Fruit fly (Drosophila melanogaster) whole organism, embryonic: Measurements from ENCODE around the gene eIF4E6.
A peak's percentile ranks its signal among the peaks of the same experiment; 100 is the strongest.

Experiments
- Ada2b ChIP-seq: fragments of 200-800 bp; sonication (Bioruptor generic); IDR thresholded peaks from 2 replicates; pipeline ENCODE4 v1.3.6; 2022; ENCODE audit warnings: missing biosample characterization, missing genetic modification characterization
- BtbVII ChIP-seq: fragments of 200-800 bp; sonication (Bioruptor generic); optimal IDR thresholded peaks from 3 replicates; lab custom pipeline; 2017; ENCODE audit warnings: missing biosample characterization, mild to moderate bottlenecking, missing genetic modification characterization
- CG10209 ChIP-seq: fragments of 200-800 bp; sonication (Bioruptor generic); optimal IDR thresholded peaks from 3 replicates; lab custom pipeline; 2017; ENCODE audit warnings: missing biosample characterization, mild to moderate bottlenecking, missing genetic modification characterization, missing genetic modification reagents
- CG11723 ChIP-seq: fragments of 200-800 bp; sonication (Bioruptor generic); optimal IDR thresholded peaks from 2 replicates; lab custom pipeline; 2017; ENCODE audit warnings: missing biosample characterization, mild to moderate bottlenecking, missing genetic modification characterization
- CG12155 ChIP-seq: fragments of 200-800 bp; sonication (Bioruptor generic); optimal IDR thresholded peaks from 3 replicates; lab custom pipeline; 2016; ENCODE audit warnings: missing biosample characterization, missing genetic modification characterization
- CG12391 ChIP-seq: fragments of 200-800 bp; sonication (Bioruptor generic); optimal IDR thresholded peaks from 3 replicates; lab custom pipeline; 2018; ENCODE audit warnings: missing biosample characterization, mild to moderate bottlenecking, missing genetic modification characterization, moderate library complexity
- CG14667 ChIP-seq: fragments of 200-800 bp; sonication (Bioruptor generic); IDR thresholded peaks from 2 replicates; pipeline ENCODE4 v1.3.6; 2022; ENCODE audit warnings: missing biosample characterization, missing genetic modification characterization
- CG15073 ChIP-seq: fragments of 200-800 bp; sonication (Bioruptor generic); optimal IDR thresholded peaks from 2 replicates; lab custom pipeline; 2016; ENCODE audit warnings: missing biosample characterization, missing genetic modification characterization
- CG1602 ChIP-seq: fragments of 200-800 bp; sonication (Bioruptor generic); optimal IDR thresholded peaks from 3 replicates; lab custom pipeline; 2016; ENCODE audit warnings: missing biosample characterization, missing genetic modification characterization
- CG17829 ChIP-seq: fragments of 200-800 bp; optimal IDR thresholded peaks from 2 replicates; lab custom pipeline; 2019; ENCODE audit warnings: missing biosample characterization, mild to moderate bottlenecking, missing genetic modification characterization, moderate library complexity
- CG17912 ChIP-seq: fragments of 200-800 bp; sonication (Bioruptor generic); optimal IDR thresholded peaks from 2 replicates; lab custom pipeline; 2018; ENCODE audit warnings: missing biosample characterization, mild to moderate bottlenecking, missing genetic modification characterization
- CG30403 ChIP-seq: fragments of 200-800 bp; sonication (Bioruptor generic); optimal IDR thresholded peaks from 3 replicates; lab custom pipeline; 2016; ENCODE audit warnings: missing biosample characterization, missing genetic modification characterization
- CG3065 ChIP-seq: fragments of 200-800 bp; sonication (Bioruptor generic); optimal IDR thresholded peaks from 2 replicates; lab custom pipeline; 2016; ENCODE audit warnings: missing biosample characterization, missing genetic modification characterization
- CG34376 ChIP-seq: fragments of 200-800 bp; sonication (Bioruptor generic); optimal IDR thresholded peaks from 2 replicates; lab custom pipeline; 2018; ENCODE audit warnings: missing biosample characterization, mild to moderate bottlenecking, missing genetic modification characterization
- CG3726 ChIP-seq: fragments of 200-800 bp; sonication (Bioruptor generic); IDR thresholded peaks from 3 replicates; pipeline ENCODE4, ENCODE4 v1.3.6; 2022; ENCODE audit warnings: missing biosample characterization, missing genetic modification characterization
- CG3838 ChIP-seq: fragments of 200-800 bp; sonication (Bioruptor generic); optimal IDR thresholded peaks from 3 replicates; lab custom pipeline; 2016; ENCODE audit warnings: missing biosample characterization, missing genetic modification characterization
- CG7357 ChIP-seq: fragments of 200-800 bp; sonication (Bioruptor generic); IDR thresholded peaks from 3 replicates; pipeline ENCODE4 v1.3.6; 2022; ENCODE audit warnings: missing biosample characterization, missing genetic modification characterization
- CG7963 ChIP-seq: fragments of 200-800 bp; sonication (Bioruptor generic); IDR thresholded peaks from 3 replicates; pipeline ENCODE4 v1.3.6; 2022; ENCODE audit warnings: missing biosample characterization, missing genetic modification characterization; ENCODE audit not compliant: partially characterized antibody
- CG7987 ChIP-seq: fragments of 200-800 bp; sonication (Bioruptor generic); optimal IDR thresholded peaks from 2 replicates; lab custom pipeline; 2018; ENCODE audit warnings: missing biosample characterization, mild to moderate bottlenecking, missing genetic modification characterization, moderate library complexity
- CG8924 ChIP-seq: fragments of 200-800 bp; optimal IDR thresholded peaks from 3 replicates; lab custom pipeline; 2019; ENCODE audit warnings: missing biosample characterization, mild to moderate bottlenecking, missing genetic modification characterization, moderate library complexity
- Dp ChIP-seq: fragments of 200-800 bp; sonication (Bioruptor generic); optimal IDR thresholded peaks from 2 replicates; lab custom pipeline; 2018; ENCODE audit warnings: missing biosample characterization, mild to moderate bottlenecking, missing genetic modification characterization, moderate library complexity
- HLH54F ChIP-seq: fragments of 200-800 bp; sonication (Bioruptor generic); optimal IDR thresholded peaks from 3 replicates; lab custom pipeline; 2016; ENCODE audit warnings: missing biosample characterization, missing genetic modification characterization
- Myb ChIP-seq: fragments of 200-800 bp; sonication (Bioruptor generic); optimal IDR thresholded peaks from 2 replicates; lab custom pipeline; 2016; ENCODE audit warnings: missing biosample characterization, missing genetic modification characterization
- Nf-YB ChIP-seq: fragments of 200-800 bp; sonication (Bioruptor generic); optimal IDR thresholded peaks from 3 replicates; lab custom pipeline; 2019; ENCODE audit warnings: missing biosample characterization, mild to moderate bottlenecking, missing genetic modification characterization, moderate library complexity
- Nf-YC ChIP-seq: fragments of 200-800 bp; optimal IDR thresholded peaks from 3 replicates; lab custom pipeline; 2019; ENCODE audit warnings: missing biosample characterization, mild to moderate bottlenecking, missing genetic modification characterization, moderate library complexity
- NfI ChIP-seq: fragments of 200-800 bp; sonication (Bioruptor generic); optimal IDR thresholded peaks from 3 replicates; lab custom pipeline; 2018; ENCODE audit warnings: missing biosample characterization, mild to moderate bottlenecking, missing genetic modification characterization, moderate library complexity
- Oaz ChIP-seq: fragments of 200-800 bp; sonication (Bioruptor generic); IDR thresholded peaks from 2 replicates; pipeline ENCODE4 v1.3.6; 2022; ENCODE audit warnings: missing biosample characterization, missing genetic modification characterization
- Opbp ChIP-seq: fragments of 200-800 bp; sonication (Bioruptor generic); IDR thresholded peaks from 3 replicates; pipeline ENCODE4 v1.3.6; 2022; ENCODE audit warnings: missing biosample characterization, missing genetic modification characterization; ENCODE audit not compliant: partially characterized antibody
- Xbp1 ChIP-seq: fragments of 200-800 bp; sonication (Bioruptor generic); optimal IDR thresholded peaks from 3 replicates; lab custom pipeline; 2016; ENCODE audit warnings: missing biosample characterization, mild to moderate bottlenecking, missing genetic modification characterization
- al ChIP-seq: fragments of 200-800 bp; sonication (Bioruptor generic); IDR thresholded peaks from 2 replicates; pipeline ENCODE4 v1.3.6; 2022; ENCODE audit warnings: missing biosample characterization, missing genetic modification characterization
- ara ChIP-seq: fragments of 200-800 bp; sonication (Bioruptor generic); IDR thresholded peaks from 2 replicates; pipeline ENCODE4 v1.3.6; 2022; ENCODE audit warnings: missing biosample characterization, missing genetic modification characterization
- ash1 ChIP-seq: fragments of 200-800 bp; sonication (Bioruptor generic); optimal IDR thresholded peaks from 2 replicates; lab custom pipeline; 2018; ENCODE audit warnings: missing biosample characterization, mild to moderate bottlenecking, missing genetic modification characterization
- chif ChIP-seq, 2 experiments: fragments of 200-800 bp; sonication (Bioruptor generic); optimal IDR thresholded peaks; 3 replicates each; lab custom pipeline; 2016; ENCODE audit warnings: missing biosample characterization in 2 of 2, missing genetic modification characterization in 2 of 2
- chinmo ChIP-seq: fragments of 200-800 bp; sonication (Bioruptor generic); IDR thresholded peaks from 4 replicates; pipeline ENCODE4 v1.3.6; 2022; ENCODE audit warnings: missing biosample characterization, missing genetic modification characterization; ENCODE audit not compliant: partially characterized antibody
- chm ChIP-seq: fragments of 200-800 bp; sonication (Bioruptor generic); IDR thresholded peaks from 2 replicates; pipeline ENCODE4 v1.3.6; 2022; ENCODE audit warnings: missing biosample characterization, missing genetic modification characterization
- ci ChIP-seq: fragments of 200-800 bp; sonication (Bioruptor generic); IDR thresholded peaks from 3 replicates; pipeline ENCODE4 v1.3.6; 2022; ENCODE audit warnings: missing biosample characterization, missing genetic modification characterization
- en ChIP-seq: fragments of 200-800 bp; sonication (Bioruptor generic); optimal IDR thresholded peaks from 2 replicates; lab custom pipeline; 2016; ENCODE audit warnings: missing biosample characterization, missing genetic modification characterization
- gfzf ChIP-seq: fragments of 200-800 bp; sonication (Bioruptor generic); optimal IDR thresholded peaks from 2 replicates; lab custom pipeline; 2016; ENCODE audit warnings: missing biosample characterization, mild to moderate bottlenecking, missing genetic modification characterization, moderate library complexity
- hbn ChIP-seq: fragments of 200-800 bp; sonication (Bioruptor generic); IDR thresholded peaks from 2 replicates; pipeline ENCODE4 v1.3.6; 2022; ENCODE audit warnings: missing biosample characterization, missing genetic modification characterization; ENCODE audit not compliant: partially characterized antibody
- insv ChIP-seq, 2 experiments: fragments of 200-800 bp; sonication (Bioruptor generic); optimal IDR thresholded peaks; 3 replicates each; lab custom pipeline; 2016 to 2018; ENCODE audit warnings: missing biosample characterization in 2 of 2, missing genetic modification characterization in 2 of 2
- jumu ChIP-seq: fragments of 200-800 bp; sonication (Bioruptor generic); optimal IDR thresholded peaks from 3 replicates; lab custom pipeline; 2016; ENCODE audit warnings: missing biosample characterization, missing genetic modification characterization
- kay ChIP-seq: fragments of 200-800 bp; sonication (Bioruptor generic); optimal IDR thresholded peaks from 2 replicates; lab custom pipeline; 2016; ENCODE audit warnings: missing biosample characterization, missing genetic modification characterization
- nau ChIP-seq: fragments of 200-800 bp; sonication (Bioruptor generic); optimal IDR thresholded peaks from 3 replicates; lab custom pipeline; 2017; ENCODE audit warnings: missing biosample characterization, mild to moderate bottlenecking, missing genetic modification characterization, missing genetic modification reagents
- row ChIP-seq: fragments of 200-800 bp; sonication (Bioruptor generic); IDR thresholded peaks from 3 replicates; pipeline ENCODE4 v1.3.6; 2022; ENCODE audit warnings: missing biosample characterization, missing genetic modification characterization
- scrt ChIP-seq: fragments of 200-800 bp; sonication (Bioruptor generic); optimal IDR thresholded peaks from 2 replicates; lab custom pipeline; 2018; ENCODE audit warnings: missing biosample characterization, mild to moderate bottlenecking, missing genetic modification characterization, moderate library complexity
- slp2 ChIP-seq: fragments of 200-800 bp; sonication (Bioruptor generic); optimal IDR thresholded peaks from 2 replicates; lab custom pipeline; 2016; ENCODE audit warnings: missing biosample characterization, missing genetic modification characterization
- sob ChIP-seq: fragments of 200-800 bp; sonication (Bioruptor generic); IDR thresholded peaks from 2 replicates; pipeline ENCODE4 v1.3.6; 2022; ENCODE audit warnings: missing biosample characterization, missing genetic modification characterization
- tll ChIP-seq, 2 experiments: fragments of 200-800 bp in 1 of 2; fragments of >200 bp in 1 of 2; sonication (Bioruptor generic) in 1 of 2; optimal IDR thresholded peaks; 2 replicates each; lab custom pipeline; 2017 to 2019; ENCODE audit warnings: missing biosample characterization in 2 of 2, missing genetic modification characterization in 2 of 2, mild to moderate bottlenecking in 1 of 2, moderate library complexity in 1 of 2
- trem ChIP-seq: fragments of 200-800 bp; optimal IDR thresholded peaks from 3 replicates; lab custom pipeline; 2019; ENCODE audit warnings: missing biosample characterization, mild to moderate bottlenecking, missing genetic modification characterization, moderate library complexity

eIF4E6 gene

dm6 chr3R:29039704-29040430 lies 12.9 kb upstream of the eIF4E6 start (continued):
- TF ChIP-seq CG3065 (GFP tag; lab: Kevin White, UChicago) (no peak), chinmo (GFP tag; lab: Robert Waterston, UW) (0 out of 4 replicates have a peak, but pooled peaks have one; percentile 40), Nf-YB (GFP tag; lab: Kevin White, UChicago) (peak; percentile 54), Oaz (GFP tag; lab: Robert Waterston, UW) (no peak), nau (GFP tag; lab: Kevin White, UChicago) (no peak), gfzf (no peak), scrt (GFP tag; lab: Kevin White, UChicago) (peak; percentile 32), chm (GFP tag; lab: Robert Waterston, UW) (no peak), al (GFP tag; lab: Robert Waterston, UW) (peak; percentile 27; the same call in 1 of the 2 replicates), CG17912 (GFP tag; lab: Kevin White, UChicago) (no peak), CG14667 (GFP tag; lab: Robert Waterston, UW) (no peak), CG17829 (tag; lab: Kevin White, UChicago) (peak; percentile 19), CG12391 (tag; lab: Kevin White, UChicago) (peak; percentile 38), HLH54F (GFP tag; lab: Kevin White, UChicago) (peak; percentile 55), CG7987 (GFP tag; lab: Kevin White, UChicago) (no peak), trem (tag; lab: Kevin White, UChicago) (peak; percentile 58), CG12155 (peak; percentile 38), kay (GFP tag; lab: Kevin White, UChicago) (no peak), CG7963 (GFP tag; lab: Robert Waterston, UW) (no peak), CG1602 (GFP tag; lab: Kevin White, UChicago) (no peak), Dp (GFP tag; lab: Kevin White, UChicago) (peak; percentile 57), CG3838 (GFP tag; lab: Kevin White, UChicago) (no peak), CG11723 (GFP tag; lab: Kevin White, UChicago) (no peak), insv (GFP tag; optimal IDR thresholded peaks at IDR 0.05; lab: Kevin White, UChicago) (peak; percentile 99), NfI (GFP tag; lab: Kevin White, UChicago) (peak; percentile 53), en (GFP tag; lab: Kevin White, UChicago) (peak; percentile 9), sob (GFP tag; lab: Robert Waterston, UW) (peak; percentile 59; the same call in 1 of the 2 replicates), Opbp (GFP tag; lab: Robert Waterston, UW) (0 out of 3 replicates have a peak, but pooled peaks have one; percentile 31), row (GFP tag; lab: Robert Waterston, UW) (peak; percentile 48; the same call in 2 of the 3 replicates), BtbVII (GFP tag; lab: Kevin White, UChicago) (no peak), ci (GFP tag; lab: Robert Waterston, UW) (peak; percentile 48; the same call in 2 of the 3 replicates), ara (no peak), ash1 (GFP tag; lab: Kevin White, UChicago) (no peak), jumu (peak; percentile 25), CG7357 (no peak), CG30403 (GFP tag; lab: Kevin White, UChicago) (peak; percentile 16), Xbp1 (peak; percentile 51), CG34376 (no peak), slp2 (GFP tag; lab: Kevin White, UChicago) (peak; percentile 18), tll (GFP tag; optimal IDR thresholded peaks at IDR 0.05; lab: Kevin White, UChicago) (no peak), CG10209 (GFP tag; lab: Kevin White, UChicago) (peak; percentile 21), Ada2b (peak; percentile 22; the same call in 1 of the 2 replicates), CG8924 (tag; lab: Kevin White, UChicago) (peak; percentile 8), CG15073 (GFP tag; lab: Kevin White, UChicago) (no peak), CG3726 (no peak), hbn (GFP tag; lab: Robert Waterston, UW) (no peak), chif (GFP tag; optimal IDR thresholded peaks at IDR 0.05; lab: Kevin White, UChicago) (peak in 1 of 2 experiments; percentile 25), Nf-YC (tag; lab: Kevin White, UChicago) (peak; percentile 91), Myb (GFP tag; lab: Kevin White, UChicago) (peak; percentile 10)
